Fruit fly (Drosophila melanogaster): ENCODE measurements around the gene Cyp4e3.

The Cyp4e3 gene

DNA sequence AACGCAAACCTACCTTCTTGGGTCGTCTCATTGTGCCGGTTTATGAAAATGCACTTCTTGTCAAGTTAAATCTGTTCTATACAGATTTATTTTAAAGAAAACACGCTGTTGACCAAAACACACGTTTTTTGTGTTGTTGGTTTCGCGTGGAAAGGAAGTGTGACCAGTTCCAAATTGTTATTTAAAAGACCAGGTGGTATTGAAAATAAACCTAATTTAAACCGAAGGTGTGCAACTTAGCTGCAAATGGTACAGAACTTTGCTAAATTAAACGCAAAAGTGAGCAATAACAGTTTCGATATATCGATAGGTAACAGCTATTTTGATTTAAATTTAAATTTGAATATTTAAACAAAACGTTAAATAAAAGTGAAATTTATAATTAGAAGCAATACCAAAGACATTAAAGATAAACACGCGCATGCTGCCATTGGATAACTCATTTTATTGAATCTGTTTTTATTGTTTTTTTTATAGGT lies 38.7 kb downstream of the Cyp4e3 start, which contains the start of gene CG4364 (continued):
- TF ChIP-seq fd96Cb (tag; optimal IDR thresholded peaks at IDR 0.05) (no peak), MBD-R2 (GFP tag; IDR thresholded peaks at IDR 0.05) (peak; percentile 38; the same call in 1 of the 2 replicates), Mes4 (GFP tag; optimal IDR thresholded peaks at IDR 0.05) (no peak), CG10274 (GFP tag; optimal IDR thresholded peaks at IDR 0.05) (no peak), CG34224 (GFP tag; IDR thresholded peaks at IDR 0.05; ENCODE audit: partially characterized antibody) (peak; percentile 13; the same call in 1 of the 3 replicates), CG8359 (GFP tag; optimal IDR thresholded peaks at IDR 0.05; ENCODE audit: borderline replicate concordance) (no peak), Rfx (GFP tag; IDR thresholded peaks at IDR 0.05) (no peak), fd102C (GFP tag; optimal IDR thresholded peaks at IDR 0.05) (no peak), Meics (GFP tag; optimal IDR thresholded peaks at IDR 0.05) (no peak), CG4730 (GFP tag; IDR thresholded peaks at IDR 0.05) (no peak), ab (GFP tag; optimal IDR thresholded peaks at IDR 0.05) (no peak), ttk (GFP tag; IDR thresholded peaks at IDR 0.05) (no peak), CG14860 (GFP tag; IDR thresholded peaks at IDR 0.05; ENCODE audit: partially characterized antibody) (no peak), Elba2 (GFP tag; optimal IDR thresholded peaks at IDR 0.05) (no peak), repo (GFP tag; optimal IDR thresholded peaks at IDR 0.05) (no peak), CG4404 (GFP tag; IDR thresholded peaks at IDR 0.05) (no peak), knrl (GFP tag; IDR thresholded peaks at IDR 0.05; ENCODE audit: partially characterized antibody) (peak; percentile 83), CG13775 (GFP tag; optimal IDR thresholded peaks at IDR 0.05) (no peak), CG16779 (GFP tag; IDR thresholded peaks at IDR 0.05) (no peak), CG1602 (GFP tag; optimal IDR thresholded peaks at IDR 0.05) (no peak), Dip3 (GFP tag; optimal IDR thresholded peaks at IDR 0.05) (no peak), CG9817 (tag; optimal IDR thresholded peaks at IDR 0.05) (no peak), Fer2 (tag; optimal IDR thresholded peaks at IDR 0.05) (no peak), Nf-YC (tag; optimal IDR thresholded peaks at IDR 0.05) (peak; percentile 31), ssp (GFP tag; IDR thresholded peaks at IDR 0.05) (no peak), CG3281 (GFP tag; optimal IDR thresholded peaks at IDR 0.05) (no peak), vvl (GFP tag; IDR thresholded peaks at IDR 0.05) (peak; percentile 63; the same call in 1 of the 2 replicates), unc-4 (GFP tag; IDR thresholded peaks at IDR 0.05; ENCODE audit: partially characterized antibody) (peak; percentile 84), run (tag; optimal IDR thresholded peaks at IDR 0.05) (no peak), CG1024 (GFP tag; IDR thresholded peaks at IDR 0.05) (no peak), CG6654 (GFP tag; optimal IDR thresholded peaks at IDR 0.05) (no peak), Myb (GFP tag; optimal IDR thresholded peaks at IDR 0.05) (peak; percentile 88), CG7963 (GFP tag; IDR thresholded peaks at IDR 0.05; ENCODE audit: partially characterized antibody) (peak; percentile 54; the same call in 2 of the 3 replicates), CG1647 (GFP tag; optimal IDR thresholded peaks at IDR 0.05) (no peak), BEAF-32 (GFP tag; optimal IDR thresholded peaks at IDR 0.05) (peak; percentile 58), NfI (GFP tag; optimal IDR thresholded peaks at IDR 0.05) (no peak), CG3407 (GFP tag; optimal IDR thresholded peaks at IDR 0.05) (no peak), CHES-1-like (GFP tag; optimal IDR thresholded peaks at IDR 0.05) (no peak), klu (GFP tag; IDR thresholded peaks at IDR 0.05) (no peak), Hr3 (GFP tag; optimal IDR thresholded peaks at IDR 0.05) (no peak), CG11456 (GFP tag; IDR thresholded peaks at IDR 0.05) (no peak), aop (GFP tag; IDR thresholded peaks at IDR 0.05) (no peak), dmrt11E (tag; optimal IDR thresholded peaks at IDR 0.05) (no peak), Blimp-1 (GFP tag; optimal IDR thresholded peaks at IDR 0.05) (no peak), Sin3A (optimal IDR thresholded peaks at IDR 0.05) (peak; percentile 52), hth (optimal IDR thresholded peaks at IDR 0.05) (no peak), chm (GFP tag; IDR thresholded peaks at IDR 0.05) (no peak), HmgZ (tag; optimal IDR thresholded peaks at IDR 0.05) (no peak), stc (GFP tag; IDR thresholded peaks at IDR 0.05) (no peak), da (GFP tag; optimal IDR thresholded peaks at IDR 0.05) (no peak), CG17912 (GFP tag; optimal IDR thresholded peaks at IDR 0.05) (no peak), lab (GFP tag; optimal IDR thresholded peaks at IDR 0.05) (no peak)

Measured in whole organism, embryonic.